Worm (Caenorhabditis elegans): ENCODE measurements around the gene K11H12.4.
A peak's percentile ranks its signal among the peaks of the same experiment; 100 is the strongest.

The K11H12.4 gene

ce11 chrIV:698304-698703, 22.6 kb upstream of the K11H12.4 start, which contains the start of gene Y55F3C.17:
Y55F3C.17 (minus strand) TSS chrIV:698404.
- TF ChIP-seq nhr-90 (tag; optimal IDR thresholded peaks at IDR 0.05; ENCODE audit: poor library complexity) (no peak), lin-15B (tag; optimal IDR thresholded peaks at IDR 0.05) (no peak), aha-1 (tag; optimal IDR thresholded peaks at IDR 0.05) (no peak), zip-4 (GFP tag; optimal IDR thresholded peaks at IDR 0.05) (no peak), tlp-1 (tag; optimal IDR thresholded peaks at IDR 0.05) (no peak), mep-1 (tag; optimal IDR thresholded peaks at IDR 0.05) (no peak), snu-23 (GFP tag; optimal IDR thresholded peaks at IDR 0.05) (no peak), sup-37 (GFP tag; optimal IDR thresholded peaks at IDR 0.05) (no peak), egl-27 (tag; optimal IDR thresholded peaks at IDR 0.05) (no peak), ceh-63 (GFP tag; optimal IDR thresholded peaks at IDR 0.05) (no peak), pqm-1 (tag; optimal IDR thresholded peaks at IDR 0.05) (no peak), lin-13 (GFP tag; optimal IDR thresholded peaks at IDR 0.05) (no peak)

ce11 chrIV:684748-685147, 9.1 kb upstream of the K11H12.4 start:
- TF ChIP-seq pqm-1 (tag; optimal IDR thresholded peaks at IDR 0.05) (no peak), efl-3 (GFP tag; optimal IDR thresholded peaks at IDR 0.05) (no peak), C16A3.4 (tag; optimal IDR thresholded peaks at IDR 0.05) (no peak), ceh-88 (GFP tag; IDR thresholded peaks at IDR 0.05) (no peak), mdl-1 (tag; optimal IDR thresholded peaks at IDR 0.05) (no peak), mep-1 (tag; optimal IDR thresholded peaks at IDR 0.05) (no peak), hlh-17 (GFP tag; optimal IDR thresholded peaks at IDR 0.05; ENCODE audit: borderline replicate concordance) (no peak), efl-1 (optimal IDR thresholded peaks at IDR 0.05) (no peak), efl-1 (GFP tag; optimal IDR thresholded peaks at IDR 0.05 in 1 of 2) (no peak), isw-1 (GFP tag; IDR thresholded peaks at IDR 0.05) (no peak), lin-14 (GFP tag; optimal IDR thresholded peaks at IDR 0.05) (no peak), snpc-4 (tag; optimal IDR thresholded peaks at IDR 0.05) (no peak), xbp-1 (tag; optimal IDR thresholded peaks at IDR 0.05) (no peak), nhr-28 (tag; optimal IDR thresholded peaks at IDR 0.05) (no peak), egl-13 (tag; optimal IDR thresholded peaks at IDR 0.05) (no peak), F16B12.6 (tag; optimal IDR thresholded peaks at IDR 0.05) (no peak), nhr-237 (tag; optimal IDR thresholded peaks at IDR 0.05) (no peak), tlp-1 (tag; optimal IDR thresholded peaks at IDR 0.05) (no peak)

ce11 chrIV:684197-684596, 8.5 kb upstream of the K11H12.4 start, which contains the start of gene cutl-28:
cutl-28 (plus strand) TSS chrIV:684497.
- no peak for TF ChIP-seq fkh-10 (GFP tag; optimal IDR thresholded peaks at IDR 0.05)
- peak; percentile 2 for TF ChIP-seq nhr-85 (tag)
- TF ChIP-seq vab-15 (tag; optimal IDR thresholded peaks at IDR 0.05): no peak
- no peak for TF ChIP-seq blmp-1 (tag; optimal IDR thresholded peaks at IDR 0.05)
- TF ChIP-seq ceh-8 (GFP tag; optimal IDR thresholded peaks at IDR 0.05): no peak
- TF ChIP-seq dpl-1 (GFP tag; optimal IDR thresholded peaks at IDR 0.05): no peak
- TF ChIP-seq C04F5.9 (tag; optimal IDR thresholded peaks at IDR 0.05): no peak

ce11 chrIV:682726-683340, 7.2 kb upstream of the K11H12.4 start:
- TF ChIP-seq nhr-77 (tag; optimal IDR thresholded peaks at IDR 0.05) (peak; percentile 35), nhr-19 (GFP tag; conservative IDR thresholded peaks at IDR 0.05) (peak; percentile 60), nhr-28 (tag; optimal IDR thresholded peaks at IDR 0.05) (no peak), fos-1 (tag; optimal IDR thresholded peaks at IDR 0.05) (peak; percentile 28), unc-30 (tag; optimal IDR thresholded peaks at IDR 0.05) (no peak), grh-1 (GFP tag; IDR thresholded peaks at IDR 0.05) (0 out of 2 replicates have a peak, but pooled peaks have one; percentile 31), dsc-1 (tag; optimal IDR thresholded peaks at IDR 0.05) (peak; percentile 74), irx-1 (tag; optimal IDR thresholded peaks at IDR 0.05) (peak; percentile 17), lir-3 (tag; optimal IDR thresholded peaks at IDR 0.05; ENCODE audit: poor library complexity) (peak; percentile 16), nhr-85 (tag) (peak; percentile 70), blmp-1 (tag; optimal IDR thresholded peaks at IDR 0.05) (peak; percentile 98), lin-35 (GFP tag; optimal IDR thresholded peaks at IDR 0.05) (peak; percentile 52 to 75), mab-9 (GFP tag; IDR thresholded peaks at IDR 0.05) (no peak), ets-5 (GFP tag; IDR thresholded peaks at IDR 0.05) (no peak), pax-3 (tag; optimal IDR thresholded peaks at IDR 0.05) (peak; percentile 40), C16A3.4 (tag; optimal IDR thresholded peaks at IDR 0.05) (peak; percentile 64), fkh-8 (tag; optimal IDR thresholded peaks at IDR 0.05) (peak; percentile 75), ceh-82 (tag; optimal IDR thresholded peaks at IDR 0.05) (peak; percentile 17 to 57 (median 54)), efl-1 (optimal IDR thresholded peaks at IDR 0.05) (peak in 1 of 2 experiments; percentile 42), efl-1 (GFP tag; optimal IDR thresholded peaks at IDR 0.05 in 1 of 2) (peak; percentile 49 to 96)
